Worm (Caenorhabditis elegans): ENCODE results near the gene T22G5.3.

T22G5.3 gene

DNA sequence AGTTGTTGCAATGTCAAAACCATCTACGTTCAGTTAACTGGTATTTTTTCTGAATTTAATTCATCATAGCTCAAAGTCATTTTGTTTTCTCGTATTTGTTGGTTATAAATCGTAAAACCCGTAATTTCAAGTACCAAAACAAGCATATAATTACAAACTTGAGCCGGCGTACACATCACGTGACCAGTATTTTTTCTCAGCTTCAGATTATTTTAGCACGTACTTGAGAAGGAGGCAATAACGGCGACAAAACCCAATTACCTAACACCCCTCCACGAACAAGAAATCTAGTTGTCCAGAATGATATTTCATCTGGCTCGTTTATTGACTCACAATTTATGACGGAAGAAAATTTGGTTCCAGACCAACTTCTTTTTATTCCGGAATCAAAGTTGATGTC is 21.8 kb upstream of the T22G5.3 start, which contains the start of gene srx-135:
TSS of gene srx-135 (plus strand) at position 301 of the 400 bp plus-strand sequence.
- TF ChIP-seq unc-62 (GFP tag; optimal IDR thresholded peaks at IDR 0.05), result no peak
- TF ChIP-seq ceh-82 (tag; optimal IDR thresholded peaks at IDR 0.05), result no peak
- TF ChIP-seq sea-2 (GFP tag; optimal IDR thresholded peaks at IDR 0.05), result no peak

DNA sequence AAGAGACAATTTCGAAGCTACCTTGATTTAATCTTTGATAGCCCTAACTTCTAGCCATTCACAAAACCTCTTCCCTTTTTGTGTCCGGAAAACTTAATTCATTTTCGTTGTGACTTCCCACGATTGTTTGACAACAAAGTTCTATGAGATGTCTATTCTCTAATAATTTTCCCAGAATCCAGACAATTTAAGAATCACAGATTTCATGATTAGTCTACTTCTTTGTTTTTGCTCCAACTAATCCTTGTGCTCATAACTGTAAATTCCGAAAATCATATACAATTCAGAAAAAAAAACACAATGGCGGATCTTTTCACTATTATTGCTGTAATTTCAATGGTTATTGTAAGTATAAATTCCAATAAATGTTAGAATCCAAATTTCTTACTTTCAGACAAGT is 18.2 kb upstream of the T22G5.3 start, which contains the start of gene srx-137:
TSS of gene srx-137 (plus strand) at position 301 of the 400 bp plus-strand sequence.
- TF ChIP-seq lin-15B (tag; optimal IDR thresholded peaks at IDR 0.05) (no peak), nhr-23 (tag; optimal IDR thresholded peaks at IDR 0.05) (no peak), jun-1 (tag; optimal IDR thresholded peaks at IDR 0.05) (no peak), snpc-4 (tag; optimal IDR thresholded peaks at IDR 0.05) (no peak), nhr-76 (tag; optimal IDR thresholded peaks at IDR 0.05) (no peak)

DNA sequence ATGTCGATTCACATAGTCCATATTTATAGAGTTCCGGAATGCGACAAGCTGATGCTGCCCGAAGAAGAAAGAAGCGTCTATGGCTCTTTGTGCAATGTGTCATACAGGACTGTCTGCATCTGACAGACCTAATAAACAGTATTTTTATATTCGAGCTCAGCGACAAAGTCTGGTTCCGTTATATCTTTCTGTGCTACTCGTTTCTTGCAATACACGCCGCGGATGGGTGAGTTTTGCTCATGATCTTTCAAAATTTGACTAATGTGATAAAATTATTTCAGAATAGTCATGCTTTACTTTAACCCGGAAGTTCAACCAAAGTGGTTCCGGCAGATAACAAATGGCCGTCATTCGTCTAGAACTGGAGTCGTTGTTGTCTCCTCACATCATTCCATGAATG is 17.0 kb upstream of the T22G5.3 start:
- no peak for TF ChIP-seq mdl-1 (tag; optimal IDR thresholded peaks at IDR 0.05)
- no peak for TF ChIP-seq fkh-2 (tag; optimal IDR thresholded peaks at IDR 0.05)
- no peak for TF ChIP-seq elt-3 (tag; optimal IDR thresholded peaks at IDR 0.05)
- no peak for TF ChIP-seq hmg-11 (tag; optimal IDR thresholded peaks at IDR 0.05)
- TF ChIP-seq elt-2 (tag; optimal IDR thresholded peaks at IDR 0.05), result no peak
- TF ChIP-seq ceh-82 (tag; optimal IDR thresholded peaks at IDR 0.05), result no peak
- no peak for TF ChIP-seq nhr-28 (tag; optimal IDR thresholded peaks at IDR 0.05)
- no peak for TF ChIP-seq lsy-12 (tag; optimal IDR thresholded peaks at IDR 0.05)
- TF ChIP-seq nhr-23 (tag; optimal IDR thresholded peaks at IDR 0.05), result no peak
- no peak for TF ChIP-seq aly-2 (tag; optimal IDR thresholded peaks at IDR 0.05)
- no peak for TF ChIP-seq lin-39 (tag; optimal IDR thresholded peaks at IDR 0.05)
- no peak for TF ChIP-seq skn-1 (tag; optimal IDR thresholded peaks at IDR 0.05)

DNA sequence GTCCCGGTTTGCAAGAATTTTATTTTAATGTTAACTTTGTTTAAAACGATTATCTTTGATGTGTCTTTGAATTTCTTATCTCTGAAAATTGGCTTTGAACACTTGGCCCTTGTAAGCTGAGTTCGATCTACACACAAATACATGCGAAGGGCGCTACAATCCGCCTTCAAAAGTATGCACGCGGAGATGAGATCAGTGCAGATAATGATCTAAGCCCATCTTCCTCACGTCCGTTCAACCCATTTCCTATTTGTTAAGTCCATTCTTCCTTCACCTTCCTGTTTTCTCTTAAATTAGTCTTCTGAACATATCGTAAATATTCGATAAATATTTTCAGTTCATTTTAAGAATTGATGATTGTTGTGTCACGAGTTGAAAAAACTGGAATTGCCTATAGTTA is 14.4 kb upstream of the T22G5.3 start, which contains the start of gene nhr-175:
TSS of gene nhr-175 (plus strand) at position 339 of the 400 bp plus-strand sequence.
- peak; percentile 92 for TF ChIP-seq elt-1 (tag; optimal IDR thresholded peaks at IDR 0.05)
- peak; percentile 52 for TF ChIP-seq nhr-25 (tag; optimal IDR thresholded peaks at IDR 0.05)
- peak; percentile 50 for TF ChIP-seq nhr-23 (tag; optimal IDR thresholded peaks at IDR 0.05)
- TF ChIP-seq nfya-1 (tag; optimal IDR thresholded peaks at IDR 0.05; ENCODE audit: insufficient read depth), result no peak

DNA sequence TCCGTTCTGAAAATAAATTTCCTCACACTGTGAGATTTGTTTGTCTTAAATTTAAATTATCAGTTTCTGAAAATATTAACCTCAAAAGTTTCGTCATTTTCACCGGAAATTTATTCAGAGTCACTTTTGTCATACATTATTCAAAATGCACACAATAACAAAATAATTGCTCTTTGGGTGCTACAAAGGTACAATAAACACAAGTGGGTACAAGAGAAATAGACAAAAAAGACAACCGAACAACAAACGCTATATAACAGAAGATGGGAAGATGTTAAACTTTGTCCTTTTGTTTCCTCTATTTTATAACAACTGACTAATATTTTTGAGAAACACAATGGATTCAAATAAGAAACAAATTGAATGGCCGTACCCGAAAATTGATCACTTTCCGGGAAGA is 11.2 kb upstream of the T22G5.3 start:
- TF ChIP-seq pqm-1 (tag; optimal IDR thresholded peaks at IDR 0.05) (peak; percentile 2), nhr-23 (tag; optimal IDR thresholded peaks at IDR 0.05) (no peak), nhr-11 (tag; optimal IDR thresholded peaks at IDR 0.05) (peak; percentile 98)

ce11 chrV:13872895-13873294 is 7.8 kb upstream of the T22G5.3 start, which contains the start of gene cpt-5:
Gene cpt-5 (plus strand): TSS chrV:13873195.
- TF ChIP-seq eor-1 (tag; optimal IDR thresholded peaks at IDR 0.05), result no peak
- no peak for TF ChIP-seq fkh-10 (GFP tag; optimal IDR thresholded peaks at IDR 0.05)
- TF ChIP-seq unc-39 (tag; optimal IDR thresholded peaks at IDR 0.05), result no peak
- TF ChIP-seq sea-2 (GFP tag; optimal IDR thresholded peaks at IDR 0.05), result no peak
- TF ChIP-seq zag-1 (tag; optimal IDR thresholded peaks at IDR 0.05), result no peak
- no peak for TF ChIP-seq ama-1 (optimal IDR thresholded peaks at IDR 0.05)
- no peak for TF ChIP-seq tbx-2 (tag; optimal IDR thresholded peaks at IDR 0.05)
- no peak for TF ChIP-seq fos-1 (tag; optimal IDR thresholded peaks at IDR 0.05)
- no peak for TF ChIP-seq nhr-28 (tag; optimal IDR thresholded peaks at IDR 0.05)
- no peak for TF ChIP-seq nhr-25 (tag; optimal IDR thresholded peaks at IDR 0.05)
- no peak for TF ChIP-seq elt-3 (tag; optimal IDR thresholded peaks at IDR 0.05)

DNA sequence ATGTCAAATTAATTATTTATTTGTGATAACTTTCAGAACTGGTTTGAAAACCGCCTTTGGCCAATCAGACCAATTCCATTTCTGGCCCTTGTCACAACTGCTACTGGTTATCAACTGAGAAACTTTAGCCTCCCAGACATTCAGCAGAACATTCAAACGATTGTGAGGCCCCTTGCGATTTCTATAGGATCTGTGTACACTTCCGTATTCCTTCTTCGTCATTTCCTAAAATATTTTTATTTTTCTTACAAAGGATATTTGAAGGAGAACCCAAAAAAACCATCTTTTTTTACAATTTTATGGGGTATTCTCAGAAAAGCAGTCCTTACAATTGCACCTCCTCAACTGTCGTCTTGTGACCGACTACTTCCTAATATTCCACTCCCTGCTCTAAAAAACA is 7.4 kb upstream of the T22G5.3 start:
- TF ChIP-seq nhr-28 (tag; optimal IDR thresholded peaks at IDR 0.05) (no peak), lin-39 (tag; optimal IDR thresholded peaks at IDR 0.05) (no peak), nhr-25 (tag; optimal IDR thresholded peaks at IDR 0.05) (no peak), ceh-16 (tag; optimal IDR thresholded peaks at IDR 0.05) (no peak), ztf-4 (tag; optimal IDR thresholded peaks at IDR 0.05) (no peak), ztf-11 (tag; optimal IDR thresholded peaks at IDR 0.05) (no peak), pqm-1 (tag; optimal IDR thresholded peaks at IDR 0.05) (no peak), ceh-28 (tag; optimal IDR thresholded peaks at IDR 0.05) (no peak), unc-62 (GFP tag; optimal IDR thresholded peaks at IDR 0.05) (no peak), egl-5 (tag; optimal IDR thresholded peaks at IDR 0.05) (no peak), ceh-82 (tag; optimal IDR thresholded peaks at IDR 0.05) (no peak), elt-1 (tag; optimal IDR thresholded peaks at IDR 0.05) (no peak), nhr-76 (tag; optimal IDR thresholded peaks at IDR 0.05) (no peak), jun-1 (tag; optimal IDR thresholded peaks at IDR 0.05) (no peak), zag-1 (tag; optimal IDR thresholded peaks at IDR 0.05) (no peak)
